Fruit fly (Drosophila melanogaster) whole organism, embryonic: Measurements from ENCODE around the gene ArgRS-m.

ENCODE experiments used
- CG10147 ChIP-seq: fragments of 200-800 bp; sonication (Bioruptor generic); optimal IDR thresholded peaks from 2 replicates; lab custom pipeline; 2019; ENCODE audit warnings: missing biosample characterization, mild to moderate bottlenecking, missing genetic modification characterization, moderate library complexity
- CG10366 ChIP-seq: fragments of 200-800 bp; sonication (Bioruptor generic); IDR thresholded peaks from 2 replicates; pipeline ENCODE4 v1.3.6; 2022; ENCODE audit warnings: missing biosample characterization, missing genetic modification characterization
- CG10543 ChIP-seq: fragments of 200-800 bp; sonication (Bioruptor generic); optimal IDR thresholded peaks from 3 replicates; lab custom pipeline; 2017; ENCODE audit warnings: missing biosample characterization, mild to moderate bottlenecking, missing genetic modification characterization, moderate library complexity
- CG11093 ChIP-seq: fragments of 200-800 bp; sonication (Bioruptor generic); IDR thresholded peaks from 3 replicates; pipeline ENCODE4 v1.3.6; 2022; ENCODE audit warnings: missing biosample characterization, missing genetic modification characterization
- CG11456 ChIP-seq: fragments of 200-800 bp; sonication (Bioruptor generic); IDR thresholded peaks from 3 replicates; pipeline ENCODE4 v1.3.6; 2022; ENCODE audit warnings: missing biosample characterization, missing genetic modification characterization
- CG12155 ChIP-seq: fragments of 200-800 bp; sonication (Bioruptor generic); optimal IDR thresholded peaks from 3 replicates; lab custom pipeline; 2016; ENCODE audit warnings: missing biosample characterization, missing genetic modification characterization
- CG12236 ChIP-seq: fragments of 200-800 bp; sonication (Bioruptor generic); optimal IDR thresholded peaks from 2 replicates; lab custom pipeline; 2016; ENCODE audit warnings: missing biosample characterization, missing genetic modification characterization
- CG13624 ChIP-seq: fragments of 200-800 bp; sonication (Bioruptor generic); optimal IDR thresholded peaks from 2 replicates; lab custom pipeline; 2016; ENCODE audit warnings: missing biosample characterization, missing genetic modification characterization
- CG15514 ChIP-seq: fragments of 200-800 bp; sonication (Bioruptor generic); optimal IDR thresholded peaks from 3 replicates; lab custom pipeline; 2017; ENCODE audit warnings: missing biosample characterization, missing genetic modification characterization, mild to moderate bottlenecking, moderate library complexity, missing genetic modification reagents
- CG1603 ChIP-seq: fragments of 200-800 bp; sonication (Bioruptor generic); optimal IDR thresholded peaks from 2 replicates; lab custom pipeline; 2019; ENCODE audit warnings: missing biosample characterization, mild to moderate bottlenecking, missing genetic modification characterization, moderate library complexity
- CG18476 ChIP-seq: fragments of 200-800 bp; sonication (Bioruptor generic); optimal IDR thresholded peaks from 2 replicates; lab custom pipeline; 2016; ENCODE audit warnings: missing biosample characterization, mild to moderate bottlenecking, missing genetic modification characterization
- CG2202 ChIP-seq: fragments of 200-800 bp; sonication (Bioruptor generic); optimal IDR thresholded peaks from 2 replicates; lab custom pipeline; 2018; ENCODE audit warnings: missing biosample characterization, mild to moderate bottlenecking, missing genetic modification characterization
- CG2678 ChIP-seq: fragments of 200-800 bp; sonication (Bioruptor generic); optimal IDR thresholded peaks from 3 replicates; lab custom pipeline; 2019; ENCODE audit warnings: missing biosample characterization, mild to moderate bottlenecking, missing genetic modification characterization, moderate library complexity
- CG3281 ChIP-seq: fragments of 200-800 bp; sonication (Bioruptor generic); optimal IDR thresholded peaks from 3 replicates; lab custom pipeline; 2017; ENCODE audit warnings: missing biosample characterization, mild to moderate bottlenecking, missing genetic modification characterization
- CG33213 ChIP-seq: fragments of 200-800 bp; sonication (Bioruptor generic); optimal IDR thresholded peaks from 3 replicates; lab custom pipeline; 2016; ENCODE audit warnings: missing biosample characterization, missing genetic modification characterization
- CG4424 ChIP-seq: fragments of 200-800 bp; sonication (Bioruptor generic); optimal IDR thresholded peaks from 3 replicates; lab custom pipeline; 2016; ENCODE audit warnings: missing biosample characterization, missing genetic modification characterization
- CG4820 ChIP-seq: fragments of 200-800 bp; sonication (Bioruptor generic); optimal IDR thresholded peaks from 3 replicates; lab custom pipeline; 2016; ENCODE audit warnings: missing biosample characterization, missing genetic modification characterization
- CG5953 ChIP-seq: fragments of 200-800 bp; sonication (Bioruptor generic); IDR thresholded peaks from 2 replicates; pipeline ENCODE4 v1.3.6; 2022; ENCODE audit warnings: missing biosample characterization, missing genetic modification characterization
- CG6689 ChIP-seq: fragments of 200-800 bp; sonication (Bioruptor generic); IDR thresholded peaks from 2 replicates; pipeline ENCODE4 v1.3.6; 2022; ENCODE audit warnings: missing biosample characterization, missing genetic modification characterization
- CG6791 ChIP-seq: fragments of 200-800 bp; sonication (Bioruptor generic); IDR thresholded peaks from 3 replicates; pipeline ENCODE4 v1.3.6; 2022; ENCODE audit warnings: missing biosample characterization, missing genetic modification characterization; ENCODE audit not compliant: partially characterized antibody
- CG6854 ChIP-seq: fragments of 200-800 bp; sonication (Bioruptor generic); optimal IDR thresholded peaks from 3 replicates; lab custom pipeline; 2017; ENCODE audit warnings: missing biosample characterization, mild to moderate bottlenecking, missing genetic modification characterization
- CG7786 ChIP-seq: fragments of 200-800 bp; sonication (Bioruptor generic); optimal IDR thresholded peaks from 2 replicates; lab custom pipeline; 2016; ENCODE audit warnings: missing biosample characterization, missing genetic modification characterization
- CG7963 ChIP-seq: fragments of 200-800 bp; sonication (Bioruptor generic); IDR thresholded peaks from 3 replicates; pipeline ENCODE4 v1.3.6; 2022; ENCODE audit warnings: missing biosample characterization, missing genetic modification characterization; ENCODE audit not compliant: partially characterized antibody
- CG9215 ChIP-seq: fragments of 200-800 bp; sonication (Bioruptor generic); IDR thresholded peaks from 2 replicates; pipeline ENCODE4 v1.3.6; 2022; ENCODE audit warnings: missing biosample characterization, missing genetic modification characterization
- CG9932 ChIP-seq: fragments of 200-800 bp; sonication (Bioruptor generic); IDR thresholded peaks from 2 replicates; pipeline ENCODE4 v1.3.6; 2022; ENCODE audit warnings: missing biosample characterization, missing genetic modification characterization
- Chrac-16 ChIP-seq: fragments of 200-800 bp; sonication (Bioruptor generic); optimal IDR thresholded peaks from 3 replicates; lab custom pipeline; 2016; ENCODE audit warnings: missing biosample characterization, missing genetic modification characterization
- Deaf1 ChIP-seq: fragments of 200-800 bp; optimal IDR thresholded peaks from 3 replicates; lab custom pipeline; 2019; ENCODE audit warnings: missing biosample characterization, mild to moderate bottlenecking, missing genetic modification characterization, moderate library complexity
- Fer1 ChIP-seq: fragments of 200-800 bp; sonication (Bioruptor generic); optimal IDR thresholded peaks from 2 replicates; lab custom pipeline; 2017; ENCODE audit warnings: missing biosample characterization, mild to moderate bottlenecking, missing genetic modification characterization
- Gsc ChIP-seq: fragments of 200-800 bp; sonication (Bioruptor generic); IDR thresholded peaks from 2 replicates; pipeline ENCODE4 v1.3.6; 2022; ENCODE audit warnings: missing biosample characterization, missing genetic modification characterization
- MBD-R2 ChIP-seq: fragments of 200-800 bp; sonication (Bioruptor generic); IDR thresholded peaks from 2 replicates; pipeline ENCODE4 v1.3.6; 2022; ENCODE audit warnings: missing biosample characterization, missing genetic modification characterization
- Oli ChIP-seq: fragments of 200-800 bp; sonication (Bioruptor generic); optimal IDR thresholded peaks from 2 replicates; lab custom pipeline; 2018; ENCODE audit warnings: missing biosample characterization, mild to moderate bottlenecking, missing genetic modification characterization, moderate library complexity
- abd-A ChIP-seq: fragments of 200-800 bp; sonication (Bioruptor generic); optimal IDR thresholded peaks from 3 replicates; lab custom pipeline; 2019; ENCODE audit warnings: missing biosample characterization, mild to moderate bottlenecking, missing genetic modification characterization, moderate library complexity
- az2 ChIP-seq: fragments of 200-800 bp; sonication (Bioruptor generic); optimal IDR thresholded peaks from 3 replicates; lab custom pipeline; 2016; ENCODE audit warnings: missing biosample characterization, missing genetic modification characterization
- bigmax ChIP-seq: fragments of 200-800 bp; sonication (Bioruptor generic); optimal IDR thresholded peaks from 2 replicates; lab custom pipeline; 2018; ENCODE audit warnings: missing biosample characterization, mild to moderate bottlenecking, missing genetic modification characterization
- bowl ChIP-seq: fragments of 200-800 bp; sonication (Bioruptor generic); IDR thresholded peaks from 2 replicates; pipeline ENCODE4 v1.3.6; 2022; ENCODE audit warnings: missing biosample characterization, missing genetic modification characterization
- caup ChIP-seq: fragments of 200-800 bp; sonication (Bioruptor generic); optimal IDR thresholded peaks from 3 replicates; lab custom pipeline; 2017; ENCODE audit warnings: missing biosample characterization, mild to moderate bottlenecking, missing genetic modification characterization, moderate library complexity; ENCODE audit not compliant: severe bottlenecking
- chm ChIP-seq: fragments of 200-800 bp; sonication (Bioruptor generic); IDR thresholded peaks from 2 replicates; pipeline ENCODE4 v1.3.6; 2022; ENCODE audit warnings: missing biosample characterization, missing genetic modification characterization
- ci ChIP-seq: fragments of 200-800 bp; sonication (Bioruptor generic); IDR thresholded peaks from 3 replicates; pipeline ENCODE4 v1.3.6; 2022; ENCODE audit warnings: missing biosample characterization, missing genetic modification characterization
- crc ChIP-seq: fragments of 200-800 bp; sonication (Bioruptor generic); optimal IDR thresholded peaks from 2 replicates; lab custom pipeline; 2016; ENCODE audit warnings: missing biosample characterization, missing genetic modification characterization
- dmrt11E ChIP-seq: fragments of 200-800 bp; sonication (Bioruptor generic); optimal IDR thresholded peaks from 3 replicates; lab custom pipeline; 2018; ENCODE audit warnings: missing biosample characterization, mild to moderate bottlenecking, missing genetic modification characterization, moderate library complexity
- emc ChIP-seq: fragments of 200-800 bp; sonication (Bioruptor generic); optimal IDR thresholded peaks from 2 replicates; lab custom pipeline; 2016; ENCODE audit warnings: missing biosample characterization, missing genetic modification characterization
- en ChIP-seq: fragments of 200-800 bp; sonication (Bioruptor generic); optimal IDR thresholded peaks from 2 replicates; lab custom pipeline; 2016; ENCODE audit warnings: missing biosample characterization, missing genetic modification characterization
- fd102C ChIP-seq: fragments of 200-800 bp; sonication (Bioruptor generic); optimal IDR thresholded peaks from 2 replicates; lab custom pipeline; 2018; ENCODE audit warnings: missing biosample characterization, mild to moderate bottlenecking, missing genetic modification characterization, moderate library complexity
- h ChIP-seq: fragments of >200 bp; optimal IDR thresholded peaks from 2 replicates; lab custom pipeline; 2017
- nom ChIP-seq: fragments of 200-800 bp; sonication (Bioruptor generic); optimal IDR thresholded peaks from 2 replicates; lab custom pipeline; 2017; ENCODE audit warnings: missing biosample characterization, missing genetic modification characterization, mild to moderate bottlenecking, moderate library complexity, missing genetic modification reagents
- pum ChIP-seq: fragments of 200-800 bp; sonication (Bioruptor generic); optimal IDR thresholded peaks from 2 replicates; lab custom pipeline; 2016; ENCODE audit warnings: missing biosample characterization, missing genetic modification characterization
- scrt ChIP-seq: fragments of 200-800 bp; sonication (Bioruptor generic); optimal IDR thresholded peaks from 2 replicates; lab custom pipeline; 2018; ENCODE audit warnings: missing biosample characterization, mild to moderate bottlenecking, missing genetic modification characterization, moderate library complexity
- vvl ChIP-seq: fragments of 200-800 bp; sonication (Bioruptor generic); IDR thresholded peaks from 2 replicates; pipeline ENCODE4 v1.3.6; 2022; ENCODE audit warnings: missing biosample characterization, missing genetic modification characterization
- zen ChIP-seq: fragments of 200-800 bp; sonication (Bioruptor generic); optimal IDR thresholded peaks from 3 replicates; lab custom pipeline; 2018; ENCODE audit warnings: missing biosample characterization, mild to moderate bottlenecking, missing genetic modification characterization, moderate library complexity
- zfh1 ChIP-seq: fragments of 200-800 bp; sonication (Bioruptor generic); IDR thresholded peaks from 3 replicates; pipeline ENCODE4 v1.3.6; 2022; ENCODE audit warnings: missing biosample characterization, missing genetic modification characterization

ArgRS-m gene

dm6 chr3R:7892246-7893000, 5.6 kb downstream of the ArgRS-m start (continued):
- TF ChIP-seq en (GFP tag; lab: Kevin White, UChicago) = no peak
- TF ChIP-seq zfh1 (GFP tag; lab: Robert Waterston, UW) = no peak
- TF ChIP-seq CG6689 (GFP tag; lab: Robert Waterston, UW) = no peak; the same call in 1 of the 2 replicates
- no peak for TF ChIP-seq az2 (GFP tag; lab: Kevin White, UChicago)
- TF ChIP-seq Fer1 (GFP tag; lab: Kevin White, UChicago) = peak; percentile 56
- no peak for TF ChIP-seq CG7963 (GFP tag; lab: Robert Waterston, UW)
- TF ChIP-seq CG7786 = no peak
- TF ChIP-seq dmrt11E = no peak
- TF ChIP-seq Deaf1 (tag; lab: Kevin White, UChicago) = peak; percentile 94
- TF ChIP-seq ci = peak; percentile 63; the same call in 2 of the 3 replicates
- TF ChIP-seq CG11093 (GFP tag; lab: Robert Waterston, UW) = no peak
- peak; percentile 23 for TF ChIP-seq CG1603
- TF ChIP-seq CG18476 (GFP tag; lab: Kevin White, UChicago) = no peak
- no peak for TF ChIP-seq CG33213 (GFP tag; lab: Kevin White, UChicago)
- peak; percentile 50; the same call in 1 of the 2 replicates for TF ChIP-seq MBD-R2 (GFP tag; lab: Robert Waterston, UW)
- peak; percentile 55 for TF ChIP-seq CG10366
- peak; percentile 76 for TF ChIP-seq nom (GFP tag; lab: Kevin White, UChicago)
- no peak for TF ChIP-seq CG4820 (GFP tag; lab: Kevin White, UChicago)
- no peak for TF ChIP-seq pum (GFP tag; lab: Kevin White, UChicago)
- TF ChIP-seq CG12236 (GFP tag; lab: Kevin White, UChicago) = no peak
- TF ChIP-seq scrt (GFP tag; lab: Kevin White, UChicago) = peak; percentile 22
- no peak for TF ChIP-seq zen (tag; lab: Kevin White, UChicago)
- TF ChIP-seq bigmax (GFP tag; lab: Kevin White, UChicago) = no peak
- TF ChIP-seq CG3281 (GFP tag; lab: Kevin White, UChicago) = peak; percentile 50
- peak; percentile 35; the same call in 1 of the 2 replicates for TF ChIP-seq vvl (GFP tag; lab: Robert Waterston, UW)
- TF ChIP-seq CG15514 = peak; percentile 29
- 0 out of 2 replicates have a peak, but pooled peaks have one; percentile 31 for TF ChIP-seq chm (GFP tag; lab: Robert Waterston, UW)
- TF ChIP-seq caup (GFP tag; lab: Kevin White, UChicago) = peak; percentile 55
- peak; percentile 15 for TF ChIP-seq Oli (tag; lab: Kevin White, UChicago)
- TF ChIP-seq CG10147 (GFP tag; lab: Kevin White, UChicago) = peak; percentile 57
- peak; percentile 76 for TF ChIP-seq CG9932 (GFP tag; lab: Robert Waterston, UW)
- peak; percentile 69 for TF ChIP-seq CG10543 (GFP tag; lab: Kevin White, UChicago)
- no peak for TF ChIP-seq CG13624 (GFP tag; lab: Kevin White, UChicago)
- peak; percentile 48; the same call in 1 of the 2 replicates for TF ChIP-seq CG9215 (GFP tag; lab: Robert Waterston, UW)
- no peak for TF ChIP-seq abd-A (tag; lab: Kevin White, UChicago)
- TF ChIP-seq CG11456 (GFP tag; lab: Robert Waterston, UW) = peak; percentile 66
- TF ChIP-seq emc (GFP tag; lab: Kevin White, UChicago) = no peak
- TF ChIP-seq CG6854 (GFP tag; lab: Kevin White, UChicago) = peak; percentile 55
- TF ChIP-seq CG12155 (GFP tag; lab: Kevin White, UChicago) = no peak
- TF ChIP-seq CG6791 (GFP tag; lab: Robert Waterston, UW) = no peak
- TF ChIP-seq fd102C (GFP tag; lab: Kevin White, UChicago) = peak; percentile 1
- TF ChIP-seq CG2202 (tag; lab: Kevin White, UChicago) = no peak
- TF ChIP-seq h = no peak
- no peak for TF ChIP-seq Gsc (GFP tag; lab: Robert Waterston, UW)
- no peak for TF ChIP-seq CG4424 (GFP tag; lab: Kevin White, UChicago)
- no peak for TF ChIP-seq bowl (GFP tag; lab: Robert Waterston, UW)
- peak; percentile 62 for TF ChIP-seq CG2678
- no peak for TF ChIP-seq CG5953 (GFP tag; lab: Robert Waterston, UW)
- TF ChIP-seq crc (GFP tag; lab: Kevin White, UChicago) = no peak
- TF ChIP-seq Chrac-16 = no peak
